Worm (Caenorhabditis elegans) whole organism, L4 larva: Measurements from ENCODE around the gene hpo-31.

Experiments used
- D1046.2 ChIP-seq: fragments of 200-800 bp; sonication (Bioruptor generic); IDR thresholded peaks from 2 replicates; pipeline ENCODE4 v1.3.6; 2022; ENCODE audit warnings: missing genetic modification characterization, missing compliant biosample characterization
- F10B5.3 ChIP-seq: sonication (generic microtip); optimal IDR thresholded peaks from 2 replicates; lab custom pipeline; 2016; ENCODE audit warnings: mild to moderate bottlenecking, missing genetic modification characterization, missing compliant biosample characterization
- F37D6.2 ChIP-seq: sonication (generic microtip); optimal IDR thresholded peaks from 2 replicates; lab custom pipeline; 2016; ENCODE audit warnings: mild to moderate bottlenecking, missing genetic modification characterization, missing compliant biosample characterization
- T26A8.4 ChIP-seq: fragments of 200-800 bp; sonication (Bioruptor generic); IDR thresholded peaks from 2 replicates; pipeline ENCODE4 v1.3.6; 2022; ENCODE audit warnings: missing genetic modification characterization, missing compliant biosample characterization
- Y48G9A.11 ChIP-seq: fragments of 200-800 bp; sonication (Bioruptor generic); IDR thresholded peaks from 2 replicates; pipeline ENCODE4 v1.3.6; 2022; ENCODE audit warnings: missing genetic modification reagents, missing genetic modification characterization, missing compliant biosample characterization
- Y75B8A.6 ChIP-seq: fragments of 200-800 bp; sonication (Bioruptor generic); IDR thresholded peaks from 2 replicates; pipeline ENCODE4 v1.3.6; 2022; ENCODE audit warnings: missing genetic modification reagents, missing genetic modification characterization, missing compliant biosample characterization
- ZK337.2 ChIP-seq: fragments of 200-800 bp; sonication (Bioruptor generic); IDR thresholded peaks from 2 replicates; pipeline ENCODE4 v1.3.6; 2022; ENCODE audit warnings: missing genetic modification reagents, missing genetic modification characterization, missing compliant biosample characterization
- aha-1 ChIP-seq: fragments of 150-350 bp; peaks from one replicate; lab custom pipeline; 2014; ENCODE audit warnings: missing biosample characterization, missing genetic modification characterization
- ama-1 ChIP-seq: fragments of 150-350 bp; optimal IDR thresholded peaks from 2 replicates; lab custom pipeline; 2014; ENCODE audit warnings: inconsistent platforms, mixed read lengths
- ceh-20 ChIP-seq: fragments of 200-800 bp; sonication (Bioruptor generic); IDR thresholded peaks from 2 replicates; pipeline ENCODE4 v1.3.6; 2022; ENCODE audit warnings: missing genetic modification reagents, missing genetic modification characterization, missing compliant biosample characterization
- ceh-28 ChIP-seq: fragments of 150-350 bp; optimal IDR thresholded peaks from 2 replicates; lab custom pipeline; 2014; ENCODE audit warnings: missing biosample characterization, missing genetic modification reagents, missing genetic modification characterization
- ceh-32 ChIP-seq: sonication (generic microtip); optimal IDR thresholded peaks from 2 replicates; lab custom pipeline; 2016; ENCODE audit warnings: mild to moderate bottlenecking, missing genetic modification characterization, missing compliant biosample characterization; ENCODE audit not compliant: poor library complexity
- ceh-62 ChIP-seq: sonication (generic microtip); optimal IDR thresholded peaks from 2 replicates; lab custom pipeline; 2017; ENCODE audit warnings: missing biosample characterization, missing genetic modification characterization
- ctbp-1 ChIP-seq: fragments of 200-800 bp; sonication (Bioruptor generic); IDR thresholded peaks from 2 replicates; pipeline ENCODE4 v1.3.6; 2022; ENCODE audit warnings: missing genetic modification reagents, missing genetic modification characterization, missing compliant biosample characterization
- daf-12 ChIP-seq: fragments of 150-350 bp; optimal IDR thresholded peaks from 2 replicates; lab custom pipeline; 2014; ENCODE audit warnings: missing biosample characterization, missing genetic modification reagents, missing genetic modification characterization
- daf-16 ChIP-seq, 3 experiments: sonication (generic microtip); optimal IDR thresholded peaks; 2 replicates each; lab custom pipeline; 2016 to 2017; ENCODE audit warnings: missing genetic modification characterization in 3 of 3, missing genetic modification reagents in 3 of 3, mild to moderate bottlenecking in 2 of 3, missing compliant biosample characterization in 2 of 3, missing biosample characterization in 1 of 3, moderate library complexity in 1 of 3
- dmd-6 ChIP-seq: fragments of 200-800 bp; sonication (Bioruptor generic); IDR thresholded peaks from 2 replicates; pipeline ENCODE4 v1.3.6; 2022; ENCODE audit warnings: missing genetic modification reagents, missing genetic modification characterization, missing compliant biosample characterization
- dmd-9 ChIP-seq: fragments of 200-800 bp; sonication (Bioruptor generic); IDR thresholded peaks from 2 replicates; pipeline ENCODE4 v1.3.6; 2022; ENCODE audit warnings: missing genetic modification reagents, missing genetic modification characterization, missing compliant biosample characterization
- duxl-1 ChIP-seq: sonication (generic microtip); optimal IDR thresholded peaks from 2 replicates; lab custom pipeline; 2016; ENCODE audit warnings: mild to moderate bottlenecking, missing genetic modification characterization, moderate library complexity, missing compliant biosample characterization; ENCODE audit not compliant: poor library complexity
- hif-1 ChIP-seq, 2 experiments: sonication (generic microtip); optimal IDR thresholded peaks; 2 replicates each; lab custom pipeline; 2016 to 2017; ENCODE audit warnings: missing compliant biosample characterization in 2 of 2, missing genetic modification characterization in 2 of 2, missing genetic modification reagents in 2 of 2, missing genotype in 2 of 2, mild to moderate bottlenecking in 1 of 2
- hlh-11 ChIP-seq: fragments of 200-800 bp; sonication (Bioruptor generic); optimal IDR thresholded peaks from 2 replicates; lab custom pipeline; 2018; ENCODE audit warnings: mild to moderate bottlenecking, missing genetic modification characterization, missing compliant biosample characterization
- hlh-30 ChIP-seq: sonication (generic microtip); optimal IDR thresholded peaks from 2 replicates; lab custom pipeline; 2017; ENCODE audit warnings: antibody characterized with exemption, mild to moderate bottlenecking, missing genetic modification characterization, missing compliant biosample characterization; ENCODE audit not compliant: insufficient read depth
- lin-13 ChIP-seq: fragments of 150-350 bp; optimal IDR thresholded peaks from 2 replicates; lab custom pipeline; 2014; ENCODE audit warnings: missing biosample characterization, missing genetic modification reagents, missing genetic modification characterization
- lsy-2 ChIP-seq, 2 experiments: fragments of 150-350 bp in 1 of 2; sonication (generic microtip) in 1 of 2; optimal IDR thresholded peaks; 2 replicates each; lab custom pipeline; 2014 to 2017; ENCODE audit warnings: missing biosample characterization in 2 of 2, missing genetic modification characterization in 2 of 2
- madf-5 ChIP-seq, 2 experiments: fragments of 200-800 bp; sonication (Bioruptor generic); IDR thresholded peaks; 2 replicates each; pipeline ENCODE4 v1.3.6; 2022; ENCODE audit warnings: missing compliant biosample characterization in 2 of 2, missing genetic modification characterization in 2 of 2
- mdl-1 ChIP-seq, 2 experiments: fragments of 150-350 bp in 1 of 2; sonication (generic microtip) in 1 of 2; optimal IDR thresholded peaks; 2 replicates each; lab custom pipeline; 2014 to 2017; ENCODE audit warnings: missing biosample characterization in 2 of 2, missing genetic modification characterization in 2 of 2
- mxl-2 ChIP-seq: fragments of 200-800 bp; sonication (Bioruptor generic); conservative IDR thresholded peaks from 2 replicates; pipeline ENCODE4 v1.3.6; 2022; ENCODE audit warnings: missing genetic modification reagents, missing genetic modification characterization, missing compliant biosample characterization
- nhr-102 ChIP-seq: sonication (generic microtip); optimal IDR thresholded peaks from 2 replicates; lab custom pipeline; 2016; ENCODE audit warnings: mild to moderate bottlenecking, missing genetic modification characterization, moderate library complexity, missing compliant biosample characterization
- nhr-237 ChIP-seq: sonication (generic microtip); optimal IDR thresholded peaks from 2 replicates; lab custom pipeline; 2017; ENCODE audit warnings: missing biosample characterization, missing genetic modification characterization
- nhr-28 ChIP-seq: fragments of 150-350 bp; optimal IDR thresholded peaks from 2 replicates; lab custom pipeline; 2014; ENCODE audit warnings: missing biosample characterization, missing genetic modification characterization
- nhr-6 ChIP-seq: fragments of 150-350 bp; optimal IDR thresholded peaks from 2 replicates; lab custom pipeline; 2014; ENCODE audit warnings: missing biosample characterization, missing genetic modification characterization
- php-3 ChIP-seq: fragments of 200-800 bp; sonication (Bioruptor generic); IDR thresholded peaks from 2 replicates; pipeline ENCODE4 v1.3.6; 2022; ENCODE audit warnings: missing genetic modification reagents, missing genetic modification characterization, missing compliant biosample characterization
- saeg-2 ChIP-seq: fragments of 200-800 bp; sonication (Bioruptor generic); IDR thresholded peaks from 2 replicates; pipeline ENCODE4 v1.3.6; 2022; ENCODE audit warnings: missing genetic modification reagents, missing genetic modification characterization, missing compliant biosample characterization
- unc-62 ChIP-seq, 3 experiments: fragments of 150-350 bp in 1 of 3; sonication (generic microtip); optimal IDR thresholded peaks in 2 of 3; peaks in 1 of 3; 1 replicate in 1 of 3; 2 replicates in 2 of 3; lab custom pipeline; 2014 to 2017; ENCODE audit warnings: missing biosample characterization in 3 of 3, missing genetic modification characterization in 3 of 3, missing genetic modification reagents in 3 of 3, missing genotype in 1 of 3
- zfp-3 ChIP-seq: fragments of 200-800 bp; sonication (Bioruptor generic); conservative IDR thresholded peaks from 2 replicates; pipeline ENCODE4 v1.3.6; 2022; ENCODE audit warnings: missing genetic modification reagents, missing genetic modification characterization, missing compliant biosample characterization
- ztf-11 ChIP-seq: fragments of 150-350 bp; optimal IDR thresholded peaks from 2 replicates; lab custom pipeline; 2014; ENCODE audit warnings: missing biosample characterization, missing genetic modification characterization

The hpo-31 gene

ce11 chrV:13818824-13819408 lies 3.9 kb upstream of the hpo-31 start, which contains the start of gene sel-10 (continued):
- TF ChIP-seq hlh-30 (peak; percentile 66), F37D6.2 (tag; lab: Kevin White, UChicago) (peak; percentile 36), dmd-9 (GFP tag; lab: Robert Waterston, UW) (no peak), lsy-2 (tag; optimal IDR thresholded peaks at IDR 0.05; lab: Kevin White, UChicago) (peak in 1 of 2 experiments; percentile 83), nhr-237 (tag; lab: Kevin White, UChicago) (no peak), zfp-3 (GFP tag; lab: Robert Waterston, UW) (no peak), hif-1 (tag; optimal IDR thresholded peaks at IDR 0.05; lab: Kevin White, UChicago) (peak in 1 of 2 experiments; percentile 65), T26A8.4 (GFP tag; lab: Robert Waterston, UW) (no peak), madf-5 (GFP tag; IDR thresholded peaks at IDR 0.05; lab: Robert Waterston, UW) (no peak), php-3 (GFP tag; lab: Robert Waterston, UW) (peak; percentile 71), lin-13 (peak; percentile 66), D1046.2 (GFP tag; lab: Robert Waterston, UW) (no peak), nhr-6 (peak; percentile 89), Y48G9A.11 (GFP tag; lab: Robert Waterston, UW) (no peak)

- TF ChIP-seq nhr-102 (tag; lab: Kevin White, UChicago) (no peak), unc-62 (GFP tag; optimal IDR thresholded peaks at IDR 0.05 in 1 of 2; lab: Kevin White, UChicago) (peak in 1 of 2 experiments; percentile 75), unc-62 (tag; optimal IDR thresholded peaks at IDR 0.05; lab: Kevin White, UChicago) (no peak), aha-1 (tag; lab: Kevin White, UChicago) (peak; percentile 2)
- TF ChIP-seq, all 104 proteins: peak for 2
Observed at ce11 chrV:13827920-13828319, 5.1 kb downstream of the hpo-31 start, which contains the start of gene nrf-5. TSS of gene nrf-5 (plus strand) at chrV:13828267.

- TF ChIP-seq Y75B8A.6 (GFP tag; lab: Robert Waterston, UW) = no peak
- TF ChIP-seq Y48G9A.11 (GFP tag; lab: Robert Waterston, UW) = no peak
- TF ChIP-seq unc-62 (GFP tag; optimal IDR thresholded peaks at IDR 0.05 in 1 of 2; lab: Kevin White, UChicago) = peak in 1 of 2 experiments; percentile 61
- TF ChIP-seq unc-62 (tag; optimal IDR thresholded peaks at IDR 0.05; lab: Kevin White, UChicago) = no peak
Observed at ce11 chrV:13830813-13831212, 8.0 kb downstream of the hpo-31 start, which contains the start of gene str-165. TSS of gene str-165 (plus strand) at chrV:13831113.

DNA sequence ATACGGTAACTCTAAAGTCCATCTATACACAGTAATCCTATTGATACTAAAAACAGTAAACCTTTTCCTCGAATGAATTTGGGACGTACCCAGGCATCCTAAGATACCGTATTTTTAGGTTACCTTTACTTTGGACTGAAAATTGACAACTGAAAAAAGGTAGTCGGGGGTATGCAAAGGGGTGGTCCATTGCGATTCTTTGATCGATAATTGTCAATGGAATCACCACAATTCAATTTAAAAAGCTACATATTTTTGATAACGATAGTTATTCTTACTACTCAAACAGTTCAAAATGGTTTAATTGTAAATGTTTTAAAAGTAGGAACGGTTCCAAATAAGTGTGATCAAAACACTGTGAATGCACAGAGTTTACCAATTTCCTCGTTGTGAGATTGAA lies 11.1 kb downstream of the hpo-31 start, which contains the start of gene srx-129:
srx-129 (plus strand) TSS at position 301 of the 400 bp plus-strand sequence.
- TF ChIP-seq daf-16 (GFP tag; optimal IDR thresholded peaks at IDR 0.05; lab: Kevin White, UChicago) = no peak
- no peak for TF ChIP-seq daf-16 (tag; optimal IDR thresholded peaks at IDR 0.05; lab: Kevin White, UChicago)
- TF ChIP-seq ceh-62 (tag; lab: Kevin White, UChicago) = no peak
- TF ChIP-seq ZK337.2 (GFP tag; lab: Robert Waterston, UW) = no peak
- no peak for TF ChIP-seq ztf-11 (tag; lab: Kevin White, UChicago)
- TF ChIP-seq, all 104 proteins: peak for 0

- TF ChIP-seq mxl-2 (GFP tag; lab: Robert Waterston, UW) = no peak
- TF ChIP-seq ctbp-1 (GFP tag; lab: Robert Waterston, UW) = no peak
- TF ChIP-seq dmd-6 (GFP tag; lab: Robert Waterston, UW) = no peak
- TF ChIP-seq hlh-11 (tag; lab: Kevin White, UChicago) = no peak
Observed at ce11 chrV:13837173-13837572, 14.3 kb downstream of the hpo-31 start, which contains the start of gene srx-128. TSS of gene srx-128 (plus strand) at chrV:13837473.

- TF ChIP-seq F10B5.3 (tag; lab: Kevin White, UChicago) = no peak
- TF ChIP-seq ceh-32 = no peak
- no peak for TF ChIP-seq hif-1 (tag; optimal IDR thresholded peaks at IDR 0.05; lab: Kevin White, UChicago)
- no peak for TF ChIP-seq ama-1
- no peak for TF ChIP-seq saeg-2 (GFP tag; lab: Robert Waterston, UW)
- TF ChIP-seq hlh-11 (tag; lab: Kevin White, UChicago) = no peak
- TF ChIP-seq lin-13 = no peak
- no peak for TF ChIP-seq daf-12
- TF ChIP-seq ceh-28 (tag; lab: Kevin White, UChicago) = no peak
- no peak for TF ChIP-seq ceh-20
- TF ChIP-seq nhr-28 (tag; lab: Kevin White, UChicago) = peak; percentile 10
- TF ChIP-seq unc-62 (GFP tag; optimal IDR thresholded peaks at IDR 0.05 in 1 of 2; lab: Kevin White, UChicago) = peak in 1 of 2 experiments; percentile 35
- TF ChIP-seq unc-62 (tag; optimal IDR thresholded peaks at IDR 0.05; lab: Kevin White, UChicago) = no peak
- TF ChIP-seq duxl-1 (tag; lab: Kevin White, UChicago) = no peak
- peak in 1 of 2 experiments; percentile 66 for TF ChIP-seq mdl-1 (tag; optimal IDR thresholded peaks at IDR 0.05; lab: Kevin White, UChicago)
- no peak for TF ChIP-seq ZK337.2 (GFP tag; lab: Robert Waterston, UW)
Observed at ce11 chrV:13839433-13839832, 16.6 kb downstream of the hpo-31 start, which contains the start of gene F55B12.10. TSS of gene F55B12.10 (plus strand) at chrV:13839733.
